Worm (Caenorhabditis elegans): Measurements from ENCODE around the gene rsks-1.

- no peak for TF ChIP-seq ceh-100 (GFP tag; IDR thresholded peaks at IDR 0.05)
- TF ChIP-seq unc-130 (GFP tag; optimal IDR thresholded peaks at IDR 0.05) = no peak
- TF ChIP-seq lin-35 (GFP tag; optimal IDR thresholded peaks at IDR 0.05) = no peak
- no peak for TF ChIP-seq snpc-1.3 (tag; optimal IDR thresholded peaks at IDR 0.05; ENCODE audit: insufficient read depth)
- TF ChIP-seq ets-4 (GFP tag; optimal IDR thresholded peaks at IDR 0.05) = no peak
- no peak for TF ChIP-seq unc-62 (GFP tag; optimal IDR thresholded peaks at IDR 0.05)
- TF ChIP-seq efl-1 (GFP tag; optimal IDR thresholded peaks at IDR 0.05) = peak; percentile 4
- TF ChIP-seq Y67H2A.10 (GFP tag; conservative IDR thresholded peaks at IDR 0.05) = no peak
- TF ChIP-seq madf-3 (GFP tag; IDR thresholded peaks at IDR 0.05) = no peak
- TF ChIP-seq athp-1 (tag; optimal IDR thresholded peaks at IDR 0.05) = no peak
- TF ChIP-seq nfyb-1 (GFP tag; IDR thresholded peaks at IDR 0.05) = no peak
- no peak for TF ChIP-seq nfya-1 (tag; optimal IDR thresholded peaks at IDR 0.05; ENCODE audit: borderline replicate concordance, insufficient read depth)
- TF ChIP-seq aptf-2 (GFP tag; conservative IDR thresholded peaks at IDR 0.05) = no peak
- TF ChIP-seq Y53G8AR.9 (GFP tag; conservative IDR thresholded peaks at IDR 0.05) = no peak
Observed at ce11 chrIII:11195140-11195539, 49.8 kb upstream of the rsks-1 start, which contains the start of gene tra-1.
